Worm (Caenorhabditis elegans): Measurements from ENCODE around the gene vhl-1.

ce11 chrX:11279276-11279675, 27.9 kb upstream of the vhl-1 start, which contains the start of gene F38B2.2:
- no peak for TF ChIP-seq aly-2 (tag; optimal IDR thresholded peaks at IDR 0.05)
- TF ChIP-seq skn-1 (tag; optimal IDR thresholded peaks at IDR 0.05): no peak
- TF ChIP-seq unc-130 (GFP tag; optimal IDR thresholded peaks at IDR 0.05): no peak
- no peak for TF ChIP-seq mep-1 (tag; optimal IDR thresholded peaks at IDR 0.05)
- TF ChIP-seq nhr-25 (tag; optimal IDR thresholded peaks at IDR 0.05; ENCODE audit: borderline replicate concordance, insufficient read depth): no peak
- TF ChIP-seq ztf-11 (tag; optimal IDR thresholded peaks at IDR 0.05): no peak

All from whole organism, L4 larva.